Fruit fly (Drosophila melanogaster) whole organism, embryonic: ENCODE measurements around the gene Dpm3.

Experiments
- Atf3 ChIP-seq: fragments of 200-800 bp; sonication (Bioruptor generic); optimal IDR thresholded peaks from 3 replicates; lab custom pipeline; 2016; ENCODE audit warnings: missing biosample characterization, missing genetic modification characterization
- CG10274 ChIP-seq: fragments of 200-800 bp; sonication (Bioruptor generic); optimal IDR thresholded peaks from 3 replicates; lab custom pipeline; 2017; ENCODE audit warnings: missing biosample characterization, mild to moderate bottlenecking, missing genetic modification characterization
- CG11696 ChIP-seq: fragments of 200-800 bp; sonication (Bioruptor generic); IDR thresholded peaks from 2 replicates; pipeline ENCODE4 v1.3.6; 2022; ENCODE audit warnings: missing biosample characterization, missing genetic modification characterization
- CG12236 ChIP-seq: fragments of 200-800 bp; sonication (Bioruptor generic); optimal IDR thresholded peaks from 2 replicates; lab custom pipeline; 2016; ENCODE audit warnings: missing biosample characterization, missing genetic modification characterization
- CG12942 ChIP-seq: fragments of 200-800 bp; sonication (Bioruptor generic); optimal IDR thresholded peaks from 3 replicates; lab custom pipeline; 2016; ENCODE audit warnings: missing biosample characterization, missing genetic modification characterization
- CG13123 ChIP-seq: fragments of 200-800 bp; sonication (Bioruptor generic); optimal IDR thresholded peaks from 2 replicates; lab custom pipeline; 2016; ENCODE audit warnings: missing biosample characterization, missing genetic modification characterization
- CG13894 ChIP-seq: fragments of 200-800 bp; sonication (Bioruptor generic); optimal IDR thresholded peaks from 3 replicates; lab custom pipeline; 2018; ENCODE audit warnings: missing biosample characterization, mild to moderate bottlenecking, missing genetic modification characterization, moderate library complexity
- CG15011 ChIP-seq: fragments of 200-800 bp; sonication (Bioruptor generic); optimal IDR thresholded peaks from 3 replicates; lab custom pipeline; 2018; ENCODE audit warnings: missing biosample characterization, mild to moderate bottlenecking, missing genetic modification characterization
- CG17612 ChIP-seq: fragments of 200-800 bp; sonication (Bioruptor generic); IDR thresholded peaks from 2 replicates; pipeline ENCODE4 v1.3.6; 2022; ENCODE audit warnings: missing biosample characterization, missing genetic modification characterization
- CG18599 ChIP-seq: fragments of 200-800 bp; sonication (Bioruptor generic); optimal IDR thresholded peaks from 3 replicates; lab custom pipeline; 2017; ENCODE audit warnings: missing biosample characterization, missing genetic modification characterization, mild to moderate bottlenecking, moderate library complexity, missing genetic modification reagents
- CG3163 ChIP-seq: fragments of 200-800 bp; sonication (Bioruptor generic); optimal IDR thresholded peaks from 3 replicates; lab custom pipeline; 2016; ENCODE audit warnings: missing biosample characterization, missing genetic modification characterization
- CG34376 ChIP-seq: fragments of 200-800 bp; sonication (Bioruptor generic); optimal IDR thresholded peaks from 2 replicates; lab custom pipeline; 2018; ENCODE audit warnings: missing biosample characterization, mild to moderate bottlenecking, missing genetic modification characterization
- CG3726 ChIP-seq: fragments of 200-800 bp; sonication (Bioruptor generic); IDR thresholded peaks from 3 replicates; pipeline ENCODE4, ENCODE4 v1.3.6; 2022; ENCODE audit warnings: missing biosample characterization, missing genetic modification characterization
- CG4404 ChIP-seq: fragments of 200-800 bp; sonication (Bioruptor generic); IDR thresholded peaks from 2 replicates; pipeline ENCODE4 v1.3.6; 2022; ENCODE audit warnings: missing biosample characterization, missing genetic modification characterization
- CG4820 ChIP-seq: fragments of 200-800 bp; sonication (Bioruptor generic); optimal IDR thresholded peaks from 3 replicates; lab custom pipeline; 2016; ENCODE audit warnings: missing biosample characterization, missing genetic modification characterization
- CG6272 ChIP-seq: fragments of 200-800 bp; sonication (Bioruptor generic); IDR thresholded peaks from 2 replicates; pipeline ENCODE4 v1.3.6; 2022; ENCODE audit warnings: missing biosample characterization, missing genetic modification characterization
- CG6813 ChIP-seq: fragments of 200-800 bp; sonication (Bioruptor generic); optimal IDR thresholded peaks from 2 replicates; lab custom pipeline; 2017; ENCODE audit warnings: missing biosample characterization, missing genetic modification characterization, mild to moderate bottlenecking, moderate library complexity, missing genetic modification reagents
- CG7928 ChIP-seq: fragments of 200-800 bp; sonication (Bioruptor generic); optimal IDR thresholded peaks from 2 replicates; lab custom pipeline; 2017; ENCODE audit warnings: missing biosample characterization, mild to moderate bottlenecking, missing genetic modification characterization
- CG9215 ChIP-seq: fragments of 200-800 bp; sonication (Bioruptor generic); IDR thresholded peaks from 2 replicates; pipeline ENCODE4 v1.3.6; 2022; ENCODE audit warnings: missing biosample characterization, missing genetic modification characterization
- CG9876 ChIP-seq: fragments of 200-800 bp; sonication (Bioruptor generic); optimal IDR thresholded peaks from 2 replicates; lab custom pipeline; 2016; ENCODE audit warnings: missing biosample characterization, missing genetic modification characterization
- D19B ChIP-seq: fragments of 200-800 bp; sonication (Bioruptor generic); optimal IDR thresholded peaks from 2 replicates; lab custom pipeline; 2017; ENCODE audit warnings: missing biosample characterization, mild to moderate bottlenecking, missing genetic modification characterization
- Ets65A ChIP-seq: fragments of 200-800 bp; sonication (Bioruptor generic); peaks from one replicate; lab custom pipeline; 2016; ENCODE audit warnings: missing biosample characterization, missing genetic modification characterization
- Gsc ChIP-seq: fragments of 200-800 bp; sonication (Bioruptor generic); IDR thresholded peaks from 2 replicates; pipeline ENCODE4 v1.3.6; 2022; ENCODE audit warnings: missing biosample characterization, missing genetic modification characterization
- Hmx ChIP-seq: fragments of 200-800 bp; sonication (Bioruptor generic); optimal IDR thresholded peaks from 2 replicates; lab custom pipeline; 2016; ENCODE audit warnings: missing biosample characterization, missing genetic modification characterization
- Myb ChIP-seq: fragments of 200-800 bp; sonication (Bioruptor generic); optimal IDR thresholded peaks from 2 replicates; lab custom pipeline; 2016; ENCODE audit warnings: missing biosample characterization, missing genetic modification characterization
- Scr ChIP-seq: fragments of 200-800 bp; sonication (Bioruptor generic); IDR thresholded peaks from 2 replicates; pipeline ENCODE4 v1.3.6; 2022; ENCODE audit warnings: missing biosample characterization, missing genetic modification characterization; ENCODE audit not compliant: partially characterized antibody
- Stat92E ChIP-seq, 3 experiments: fragments of >200 bp in 2 of 3; fragments of 200-800 bp in 1 of 3; sonication (Bioruptor generic) in 1 of 3; optimal IDR thresholded peaks; 2 replicates each; lab custom pipeline; 2017 to 2019; ENCODE audit warnings: missing biosample characterization in 3 of 3, missing genetic modification characterization in 3 of 3, mild to moderate bottlenecking in 1 of 3, moderate library complexity in 1 of 3
- al ChIP-seq: fragments of 200-800 bp; sonication (Bioruptor generic); IDR thresholded peaks from 2 replicates; pipeline ENCODE4 v1.3.6; 2022; ENCODE audit warnings: missing biosample characterization, missing genetic modification characterization
- aop ChIP-seq: fragments of 200-800 bp; sonication (Bioruptor generic); IDR thresholded peaks from 2 replicates; pipeline ENCODE4 v1.3.6; 2022; ENCODE audit warnings: missing biosample characterization, missing genetic modification characterization
- ap ChIP-seq: fragments of 200-800 bp; sonication (Bioruptor generic); IDR thresholded peaks from 2 replicates; pipeline ENCODE4 v1.3.6; 2022; ENCODE audit warnings: missing biosample characterization, missing genetic modification characterization
- corto ChIP-seq: fragments of 200-800 bp; sonication (Bioruptor generic); optimal IDR thresholded peaks from 2 replicates; lab custom pipeline; 2016; ENCODE audit warnings: missing biosample characterization, mild to moderate bottlenecking, missing genetic modification characterization, moderate library complexity
- crc ChIP-seq: fragments of 200-800 bp; sonication (Bioruptor generic); optimal IDR thresholded peaks from 2 replicates; lab custom pipeline; 2016; ENCODE audit warnings: missing biosample characterization, missing genetic modification characterization
- dan ChIP-seq: fragments of 200-800 bp; sonication (Bioruptor generic); IDR thresholded peaks from 2 replicates; pipeline ENCODE4 v1.3.6; 2022; ENCODE audit warnings: missing biosample characterization, missing genetic modification characterization
- dmrt99B ChIP-seq: fragments of 200-800 bp; sonication (Bioruptor generic); optimal IDR thresholded peaks from 2 replicates; lab custom pipeline; 2018; ENCODE audit warnings: missing biosample characterization, mild to moderate bottlenecking, missing genetic modification characterization, moderate library complexity
- emc ChIP-seq: fragments of 200-800 bp; sonication (Bioruptor generic); optimal IDR thresholded peaks from 2 replicates; lab custom pipeline; 2016; ENCODE audit warnings: missing biosample characterization, missing genetic modification characterization
- en ChIP-seq: fragments of 200-800 bp; sonication (Bioruptor generic); optimal IDR thresholded peaks from 2 replicates; lab custom pipeline; 2016; ENCODE audit warnings: missing biosample characterization, missing genetic modification characterization
- eyg ChIP-seq: fragments of 200-800 bp; sonication (Bioruptor generic); optimal IDR thresholded peaks from 3 replicates; lab custom pipeline; 2016; ENCODE audit warnings: missing biosample characterization, missing genetic modification characterization
- ftz-f1 ChIP-seq: fragments of 200-800 bp; sonication (Bioruptor generic); optimal IDR thresholded peaks from 2 replicates; lab custom pipeline; 2016; ENCODE audit warnings: missing biosample characterization, missing genetic modification characterization
- grn ChIP-seq: fragments of 200-800 bp; sonication (Bioruptor generic); optimal IDR thresholded peaks from 3 replicates; lab custom pipeline; 2017; ENCODE audit warnings: missing biosample characterization, missing genetic modification characterization
- h ChIP-seq: fragments of >200 bp; optimal IDR thresholded peaks from 2 replicates; lab custom pipeline; 2017
- lbe ChIP-seq: fragments of 200-800 bp; sonication (Bioruptor generic); optimal IDR thresholded peaks from 2 replicates; lab custom pipeline; 2016; ENCODE audit warnings: missing biosample characterization, mild to moderate bottlenecking, missing genetic modification characterization
- luna ChIP-seq: fragments of 200-800 bp; sonication (Bioruptor generic); optimal IDR thresholded peaks from 2 replicates; lab custom pipeline; 2016; ENCODE audit warnings: missing biosample characterization, missing genetic modification characterization
- maf-S ChIP-seq: fragments of 200-800 bp; sonication (Bioruptor generic); optimal IDR thresholded peaks from 2 replicates; lab custom pipeline; 2016; ENCODE audit warnings: missing biosample characterization, missing genetic modification characterization
- odd ChIP-seq: fragments of 200-800 bp; sonication (Bioruptor generic); optimal IDR thresholded peaks from 2 replicates; lab custom pipeline; 2017; ENCODE audit warnings: missing biosample characterization, mild to moderate bottlenecking, missing genetic modification characterization
- otp ChIP-seq: fragments of 200-800 bp; sonication (Bioruptor generic); IDR thresholded peaks from 3 replicates; pipeline ENCODE4, ENCODE4 v1.3.6; 2022; ENCODE audit warnings: missing biosample characterization, missing genetic modification characterization
- pb ChIP-seq: fragments of 200-800 bp; sonication (Bioruptor generic); optimal IDR thresholded peaks from 3 replicates; lab custom pipeline; 2016; ENCODE audit warnings: missing biosample characterization, missing genetic modification characterization
- sc ChIP-seq, 3 experiments: fragments of >200 bp in 2 of 3; fragments of 200-800 bp in 1 of 3; sonication (Bioruptor generic) in 1 of 3; optimal IDR thresholded peaks; 2 replicates in 2 of 3; 3 replicates in 1 of 3; lab custom pipeline; 2017; ENCODE audit warnings: mild to moderate bottlenecking in 1 of 3, missing biosample characterization in 1 of 3, missing genetic modification characterization in 1 of 3, missing genetic modification reagents in 1 of 3
- slou ChIP-seq: fragments of 200-800 bp; sonication (Bioruptor generic); optimal IDR thresholded peaks from 3 replicates; lab custom pipeline; 2016; ENCODE audit warnings: missing biosample characterization, missing genetic modification characterization
- tap ChIP-seq: fragments of 200-800 bp; optimal IDR thresholded peaks from 3 replicates; lab custom pipeline; 2019; ENCODE audit warnings: missing biosample characterization, mild to moderate bottlenecking, missing genetic modification characterization, moderate library complexity
- toy ChIP-seq: fragments of 200-800 bp; sonication (Bioruptor generic); IDR thresholded peaks from 2 replicates; pipeline ENCODE4 v1.3.6; 2022; ENCODE audit warnings: missing biosample characterization, missing genetic modification characterization
- unc-4 ChIP-seq: fragments of 200-800 bp; sonication (Bioruptor generic); IDR thresholded peaks from 2 replicates; pipeline ENCODE4 v1.3.6; 2022; ENCODE audit warnings: missing biosample characterization, missing genetic modification characterization; ENCODE audit not compliant: partially characterized antibody

The Dpm3 gene

DNA sequence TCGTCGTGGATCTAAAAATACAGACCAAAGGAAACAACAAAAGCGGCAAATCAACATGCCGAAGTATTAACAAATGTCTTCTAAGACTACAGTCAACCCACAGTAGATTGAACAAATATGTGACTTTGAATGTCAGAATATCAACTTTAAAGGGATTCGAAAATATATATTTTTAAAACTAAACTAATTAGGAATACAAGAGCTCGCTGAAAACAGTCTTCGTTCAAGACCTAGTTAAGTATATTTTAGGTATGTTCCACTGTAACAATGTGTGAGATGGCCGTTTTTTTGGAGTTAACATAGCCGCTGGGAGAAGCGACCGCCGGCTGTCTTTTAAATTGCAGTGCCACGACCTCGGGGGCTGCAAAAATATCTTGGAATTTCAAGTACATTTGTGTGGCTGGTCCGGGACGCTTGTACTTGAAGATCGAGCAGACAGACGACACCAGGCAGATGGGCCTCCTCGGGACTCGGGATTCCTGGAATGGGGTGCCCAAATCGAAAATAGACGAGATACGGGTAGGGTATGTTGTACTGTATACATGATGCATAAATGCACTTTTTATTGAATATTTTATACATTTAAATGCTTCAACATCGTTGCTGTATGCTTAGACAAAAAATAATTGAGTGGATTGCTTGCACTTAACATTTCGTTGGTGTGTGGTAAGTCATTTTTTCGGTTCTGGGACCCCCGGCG is 25.6 kb upstream of the Dpm3 start (continued):
- TF ChIP-seq odd (GFP tag; lab: Kevin White, UChicago): peak; percentile 56
- no peak for TF ChIP-seq luna
- TF ChIP-seq toy (GFP tag; lab: Robert Waterston, UW): no peak
- TF ChIP-seq crc (GFP tag; lab: Kevin White, UChicago): no peak
- TF ChIP-seq CG12942 (GFP tag; lab: Kevin White, UChicago): peak; percentile 12
- 0 out of 2 replicates have a peak, but pooled peaks have one; percentile 14 for TF ChIP-seq Gsc (GFP tag; lab: Robert Waterston, UW)
- TF ChIP-seq dan: no peak
- peak; percentile 19 for TF ChIP-seq Myb
- TF ChIP-seq CG7928 (GFP tag; lab: Kevin White, UChicago): no peak
- no peak for TF ChIP-seq emc (GFP tag; lab: Kevin White, UChicago)
- peak; percentile 62 for TF ChIP-seq ap
- no peak for TF ChIP-seq CG9876 (GFP tag; lab: Kevin White, UChicago)
- no peak for TF ChIP-seq slou
- peak; percentile 66 for TF ChIP-seq CG6813 (GFP tag; lab: Kevin White, UChicago)
- no peak for TF ChIP-seq Hmx (GFP tag; lab: Kevin White, UChicago)
- TF ChIP-seq Stat92E (GFP tag; optimal IDR thresholded peaks at IDR 0.05; lab: Kevin White, UChicago): no peak
- TF ChIP-seq D19B (GFP tag; lab: Kevin White, UChicago): no peak
- peak; percentile 26 for TF ChIP-seq maf-S
- no peak for TF ChIP-seq CG6272
- peak; percentile 34 for TF ChIP-seq CG13123 (GFP tag; lab: Kevin White, UChicago)
- peak; percentile 1 for TF ChIP-seq CG15011 (GFP tag; lab: Kevin White, UChicago)
- no peak for TF ChIP-seq lbe
- peak; percentile 2 for TF ChIP-seq CG12236
- no peak for TF ChIP-seq al
- peak; percentile 61; the same call in 1 of the 2 replicates for TF ChIP-seq CG11696 (GFP tag; lab: Robert Waterston, UW)
- peak; percentile 71 for TF ChIP-seq tap (tag; lab: Kevin White, UChicago)
- TF ChIP-seq CG17612 (GFP tag; lab: Robert Waterston, UW): 0 out of 2 replicates have a peak, but pooled peaks have one; percentile 16
- TF ChIP-seq ftz-f1: no peak
- peak; percentile 62 for TF ChIP-seq CG18599 (GFP tag; lab: Kevin White, UChicago)
- no peak for TF ChIP-seq h (lab: Kevin White, UChicago)
- no peak for TF ChIP-seq corto (GFP tag; lab: Kevin White, UChicago)
- no peak for TF ChIP-seq CG3163
- TF ChIP-seq Ets65A: peak; percentile 92
- TF ChIP-seq pb (GFP tag; lab: Kevin White, UChicago): no peak
- TF ChIP-seq CG9215: no peak
- peak; percentile 71; the same call in 1 of the 3 replicates for TF ChIP-seq otp (GFP tag; lab: Robert Waterston, UW)
- TF ChIP-seq CG4404 (GFP tag; lab: Robert Waterston, UW): peak; percentile 64
- no peak for TF ChIP-seq sc (optimal IDR thresholded peaks at IDR 0.05; lab: Kevin White, UChicago)
- no peak for TF ChIP-seq sc (GFP tag; optimal IDR thresholded peaks at IDR 0.05; lab: Kevin White, UChicago)
- TF ChIP-seq eyg (GFP tag; lab: Kevin White, UChicago): no peak
- no peak for TF ChIP-seq CG34376 (GFP tag; lab: Kevin White, UChicago)
- no peak for TF ChIP-seq Scr (GFP tag; lab: Robert Waterston, UW)
- TF ChIP-seq grn (GFP tag; lab: Kevin White, UChicago): no peak
- peak; percentile 32 for TF ChIP-seq Atf3
- TF ChIP-seq CG13894: no peak
- no peak for TF ChIP-seq unc-4 (GFP tag; lab: Robert Waterston, UW)
- TF ChIP-seq dmrt99B: peak; percentile 80
- TF ChIP-seq CG3726 (GFP tag; lab: Robert Waterston, UW): no peak
- TF ChIP-seq CG10274 (GFP tag; lab: Kevin White, UChicago): no peak
- TF ChIP-seq aop (GFP tag; lab: Robert Waterston, UW): no peak
- peak; percentile 48 for TF ChIP-seq en (GFP tag; lab: Kevin White, UChicago)
- TF ChIP-seq CG4820 (GFP tag; lab: Kevin White, UChicago): peak; percentile 63
